Worm (Caenorhabditis elegans): ENCODE results near the gene nspc-13.

Gene nspc-13

DNA sequence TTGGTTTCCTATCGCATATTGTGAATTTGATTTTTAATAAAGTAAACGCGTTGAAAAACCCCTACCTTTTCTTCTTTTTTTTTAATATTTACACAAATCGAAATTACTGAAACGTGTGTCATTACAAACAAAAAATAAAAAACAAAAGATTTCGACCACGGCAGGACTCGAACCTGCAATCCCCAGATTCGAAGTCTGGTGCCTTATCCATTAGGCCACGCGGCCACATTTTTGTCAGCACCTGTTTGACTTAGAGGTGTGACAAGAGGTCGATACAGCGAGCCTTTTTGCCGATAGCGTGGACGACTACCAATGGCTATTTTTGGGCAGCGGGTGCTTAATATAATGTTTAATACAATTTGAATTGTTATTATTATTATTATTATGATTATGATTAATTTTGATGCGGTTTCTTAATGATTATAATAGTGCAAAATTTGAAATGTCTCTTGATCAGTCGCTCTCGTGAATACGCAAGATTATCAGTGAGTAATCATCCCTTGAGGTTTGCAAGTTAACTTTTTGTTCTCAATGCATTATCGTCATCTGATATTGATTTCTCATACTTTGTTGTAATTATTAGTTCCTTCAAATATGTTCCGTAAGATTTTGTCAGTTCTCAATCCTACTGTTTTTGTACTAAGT is 19.3 kb upstream of the nspc-13 start, which contains the start of gene srd-44:
Gene srd-44 (plus strand): TSS at position 595 of the 645 bp plus-strand sequence.
- TF ChIP-seq sea-2 (GFP tag; optimal IDR thresholded peaks at IDR 0.05) (no peak), nhr-23 (tag; optimal IDR thresholded peaks at IDR 0.05) (no peak), fkh-10 (GFP tag; optimal IDR thresholded peaks at IDR 0.05) (no peak), nhr-43 (tag; optimal IDR thresholded peaks at IDR 0.05; ENCODE audit: poor library complexity, severe bottlenecking) (peak; percentile 10)

DNA sequence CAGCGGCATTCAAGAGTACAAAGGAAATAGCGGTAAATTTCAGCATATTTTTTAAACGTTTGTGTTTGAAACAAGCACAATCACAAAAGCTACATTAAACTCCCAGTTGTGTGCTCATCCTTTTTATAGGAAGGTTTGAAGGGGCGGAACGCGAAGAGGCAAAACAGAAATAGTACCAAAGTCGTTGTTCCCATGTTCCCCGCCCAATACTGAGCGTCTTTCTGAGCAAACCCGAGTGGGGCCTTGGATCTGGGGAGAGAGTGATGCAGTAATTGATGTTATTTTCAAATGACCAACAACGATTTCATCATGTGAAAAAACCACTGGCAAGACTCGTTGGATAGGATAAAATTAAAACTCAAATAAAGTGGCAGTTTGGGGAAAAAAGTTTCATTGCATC is 15.9 kb upstream of the nspc-13 start, which contains the start of gene zig-2:
Gene zig-2 (minus strand): TSS at position 101 of the 400 bp plus-strand sequence.
- no peak for TF ChIP-seq pqm-1 (tag; optimal IDR thresholded peaks at IDR 0.05)
- TF ChIP-seq R02D3.7 (tag; optimal IDR thresholded peaks at IDR 0.05), result no peak
- TF ChIP-seq mml-1 (tag; optimal IDR thresholded peaks at IDR 0.05), result no peak
- no peak for TF ChIP-seq tbx-2 (tag; optimal IDR thresholded peaks at IDR 0.05)
- TF ChIP-seq nhr-237 (tag; optimal IDR thresholded peaks at IDR 0.05), result no peak
- no peak for TF ChIP-seq lsy-12 (tag; optimal IDR thresholded peaks at IDR 0.05)
- TF ChIP-seq ceh-28 (tag; optimal IDR thresholded peaks at IDR 0.05), result no peak
- no peak for TF ChIP-seq zag-1 (tag; optimal IDR thresholded peaks at IDR 0.05)
- no peak for TF ChIP-seq egl-27 (tag; optimal IDR thresholded peaks at IDR 0.05)
- no peak for TF ChIP-seq nhr-23 (tag; optimal IDR thresholded peaks at IDR 0.05)

DNA sequence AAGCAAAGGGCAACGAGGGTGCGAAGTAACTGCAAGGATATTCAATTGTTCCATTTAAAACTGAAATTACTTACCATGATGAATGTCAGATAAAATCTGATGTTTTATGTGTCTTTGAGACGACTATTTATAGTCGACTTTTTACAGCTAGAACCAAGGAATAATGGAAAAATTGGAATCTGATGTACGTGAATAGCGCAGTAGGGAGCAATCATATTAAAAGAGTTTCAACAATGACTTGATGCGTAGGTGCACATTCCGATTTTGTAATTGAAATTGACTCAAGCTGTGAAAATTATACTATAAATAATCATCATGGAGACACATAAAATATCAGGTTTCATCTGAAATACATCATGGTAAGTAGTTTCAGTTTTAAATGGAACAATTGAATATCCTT is 13.9 kb upstream of the nspc-13 start, which contains the start of the genes nspc-9 and nspc-10:
Gene nspc-9 (minus strand): TSS at position 101 of the 400 bp plus-strand sequence.
Gene nspc-10 (plus strand): TSS at position 331 of the 400 bp plus-strand sequence.
- TF ChIP-seq ceh-28 (tag; optimal IDR thresholded peaks at IDR 0.05), result no peak
- TF ChIP-seq nhr-77 (tag; optimal IDR thresholded peaks at IDR 0.05), result no peak
- TF ChIP-seq ceh-9 (tag; optimal IDR thresholded peaks at IDR 0.05), result no peak
- TF ChIP-seq nfya-1 (tag; optimal IDR thresholded peaks at IDR 0.05; ENCODE audit: insufficient read depth), result no peak
- TF ChIP-seq lsy-12 (tag; optimal IDR thresholded peaks at IDR 0.05), result no peak
- TF ChIP-seq snpc-4 (tag; optimal IDR thresholded peaks at IDR 0.05), result no peak
- TF ChIP-seq egl-27 (tag; optimal IDR thresholded peaks at IDR 0.05), result no peak
- TF ChIP-seq nhr-43 (tag; optimal IDR thresholded peaks at IDR 0.05; ENCODE audit: poor library complexity, severe bottlenecking), result no peak
- no peak for TF ChIP-seq ceh-82 (tag; optimal IDR thresholded peaks at IDR 0.05)
- no peak for TF ChIP-seq ZK546.5 (tag; optimal IDR thresholded peaks at IDR 0.05)
- TF ChIP-seq ceh-16 (tag; optimal IDR thresholded peaks at IDR 0.05), result no peak
- TF ChIP-seq fkh-10 (GFP tag; optimal IDR thresholded peaks at IDR 0.05), result no peak

DNA sequence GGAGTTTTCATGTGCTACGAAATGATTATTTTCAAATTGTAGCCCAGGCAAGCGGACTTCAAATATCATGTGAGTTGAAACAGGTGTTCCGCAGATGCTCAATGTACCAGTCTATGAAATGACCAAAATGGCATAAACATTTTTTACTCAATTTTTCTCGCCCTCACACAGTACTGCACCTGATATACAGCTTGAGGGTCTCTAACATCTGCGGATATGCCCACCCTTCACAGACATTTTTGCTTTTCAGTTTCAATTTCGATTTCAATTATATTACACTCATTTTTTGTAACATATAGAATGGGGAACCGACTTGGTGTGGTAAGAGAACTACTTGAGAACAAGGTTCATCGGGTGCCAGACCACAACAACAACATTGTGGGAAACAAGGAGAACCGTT is 10.5 kb upstream of the nspc-13 start, which contains the start of gene F42F12.11:
Gene F42F12.11 (plus strand): TSS at position 301 of the 400 bp plus-strand sequence.
- TF ChIP-seq egl-27 (tag; optimal IDR thresholded peaks at IDR 0.05) (no peak), eor-1 (tag; optimal IDR thresholded peaks at IDR 0.05) (no peak), daf-12 (tag; optimal IDR thresholded peaks at IDR 0.05) (no peak), nhr-43 (tag; optimal IDR thresholded peaks at IDR 0.05; ENCODE audit: poor library complexity, severe bottlenecking) (no peak)

DNA sequence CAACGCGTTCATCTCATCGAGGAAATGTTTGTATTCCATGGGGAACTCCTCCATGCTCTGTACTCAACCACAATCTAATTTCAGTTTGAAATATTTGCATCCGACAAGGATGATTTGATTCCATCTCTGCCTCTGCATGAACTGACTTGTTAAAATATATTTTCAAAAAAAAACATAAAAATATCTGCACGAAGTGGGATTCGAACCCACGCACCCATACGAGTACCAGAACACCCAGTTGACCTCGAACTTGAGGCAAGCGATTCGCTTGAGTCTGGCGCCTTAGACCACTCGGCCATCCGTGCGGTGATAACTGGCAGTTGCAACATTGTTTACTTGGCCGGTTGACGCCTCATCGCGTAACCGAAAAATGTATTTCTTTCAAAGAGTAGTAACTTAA is 9.4 kb upstream of the nspc-13 start:
- TF ChIP-seq elt-3 (tag; optimal IDR thresholded peaks at IDR 0.05), result no peak
- no peak for TF ChIP-seq lin-15B (tag; optimal IDR thresholded peaks at IDR 0.05)
- no peak for TF ChIP-seq zag-1 (tag; optimal IDR thresholded peaks at IDR 0.05)
- TF ChIP-seq nhr-77 (tag; optimal IDR thresholded peaks at IDR 0.05), result no peak
- TF ChIP-seq hmg-11 (tag; optimal IDR thresholded peaks at IDR 0.05), result peak; percentile 4
- TF ChIP-seq pqm-1 (tag; optimal IDR thresholded peaks at IDR 0.05), result no peak
- no peak for TF ChIP-seq ama-1 (optimal IDR thresholded peaks at IDR 0.05)
- peak; percentile 49 for TF ChIP-seq elt-2 (tag; optimal IDR thresholded peaks at IDR 0.05)
- TF ChIP-seq nfya-1 (tag; optimal IDR thresholded peaks at IDR 0.05; ENCODE audit: insufficient read depth), result peak; percentile 26
- no peak for TF ChIP-seq snpc-4 (tag; optimal IDR thresholded peaks at IDR 0.05)
- TF ChIP-seq jun-1 (tag; optimal IDR thresholded peaks at IDR 0.05), result no peak
- TF ChIP-seq nhr-12 (tag; optimal IDR thresholded peaks at IDR 0.05), result no peak
- TF ChIP-seq R02D3.7 (tag; optimal IDR thresholded peaks at IDR 0.05), result no peak
- TF ChIP-seq nhr-43 (tag; optimal IDR thresholded peaks at IDR 0.05; ENCODE audit: poor library complexity, severe bottlenecking), result peak; percentile 36
- TF ChIP-seq fkh-10 (GFP tag; optimal IDR thresholded peaks at IDR 0.05), result no peak
- TF ChIP-seq egl-27 (tag; optimal IDR thresholded peaks at IDR 0.05), result no peak
- TF ChIP-seq ztf-4 (tag; optimal IDR thresholded peaks at IDR 0.05), result no peak
- no peak for TF ChIP-seq elt-1 (tag; optimal IDR thresholded peaks at IDR 0.05)
- no peak for TF ChIP-seq ZK546.5 (tag; optimal IDR thresholded peaks at IDR 0.05)
- no peak for TF ChIP-seq egl-5 (tag; optimal IDR thresholded peaks at IDR 0.05)
- no peak for TF ChIP-seq eor-1 (tag; optimal IDR thresholded peaks at IDR 0.05)
- TF ChIP-seq pha-4 (tag; optimal IDR thresholded peaks at IDR 0.05), result no peak
- TF ChIP-seq skn-1 (tag; optimal IDR thresholded peaks at IDR 0.05), result peak; percentile 51
